Fruit fly (Drosophila melanogaster): ENCODE measurements around the gene CG14022.

CG14022 gene

dm6 chr2L:5372552-5372951, 43.9 kb upstream of the CG14022 start (continued):
- TF ChIP-seq CG10669 (GFP tag; optimal IDR thresholded peaks at IDR 0.05) (peak; percentile 75), CG3032 (tag; optimal IDR thresholded peaks at IDR 0.05) (peak; percentile 79), fkh (GFP tag; optimal IDR thresholded peaks at IDR 0.05) (no peak), Lpt (GFP tag; optimal IDR thresholded peaks at IDR 0.05) (no peak), salr (GFP tag; optimal IDR thresholded peaks at IDR 0.05) (peak in 1 of 2 experiments; percentile 55), Hr39 (GFP tag; optimal IDR thresholded peaks at IDR 0.05) (no peak), CG11902 (GFP tag; optimal IDR thresholded peaks at IDR 0.05) (no peak), Sox102F (GFP tag; optimal IDR thresholded peaks at IDR 0.05) (peak; percentile 15), CG9139 (GFP tag; optimal IDR thresholded peaks at IDR 0.05) (peak; percentile 53), pdm3 (GFP tag; optimal IDR thresholded peaks at IDR 0.05) (peak; percentile 55), esn (GFP tag; optimal IDR thresholded peaks at IDR 0.05) (peak; percentile 44), CG10631 (GFP tag; optimal IDR thresholded peaks at IDR 0.05) (peak; percentile 63), dac (GFP tag; optimal IDR thresholded peaks at IDR 0.05) (no peak), CG6808 (GFP tag; optimal IDR thresholded peaks at IDR 0.05) (peak; percentile 79), CG6792 (GFP tag; optimal IDR thresholded peaks at IDR 0.05) (peak; percentile 44), topi (GFP tag; optimal IDR thresholded peaks at IDR 0.05) (peak; percentile 45), OdsH (GFP tag; optimal IDR thresholded peaks at IDR 0.05) (peak; percentile 40), Blimp-1 (GFP tag; optimal IDR thresholded peaks at IDR 0.05) (no peak), Ets21C (GFP tag; optimal IDR thresholded peaks at IDR 0.05) (no peak), CG6163 (GFP tag; IDR thresholded peaks at IDR 0.05) (peak; percentile 74), Sox14 (GFP tag; optimal IDR thresholded peaks at IDR 0.05) (peak; percentile 56), eg (GFP tag; IDR thresholded peaks at IDR 0.05) (no peak), Eip93F (GFP tag; optimal IDR thresholded peaks at IDR 0.05) (no peak), fd59A (GFP tag; optimal IDR thresholded peaks at IDR 0.05) (peak; percentile 77), CG7368 (GFP tag; optimal IDR thresholded peaks at IDR 0.05) (peak; percentile 11)

DNA sequence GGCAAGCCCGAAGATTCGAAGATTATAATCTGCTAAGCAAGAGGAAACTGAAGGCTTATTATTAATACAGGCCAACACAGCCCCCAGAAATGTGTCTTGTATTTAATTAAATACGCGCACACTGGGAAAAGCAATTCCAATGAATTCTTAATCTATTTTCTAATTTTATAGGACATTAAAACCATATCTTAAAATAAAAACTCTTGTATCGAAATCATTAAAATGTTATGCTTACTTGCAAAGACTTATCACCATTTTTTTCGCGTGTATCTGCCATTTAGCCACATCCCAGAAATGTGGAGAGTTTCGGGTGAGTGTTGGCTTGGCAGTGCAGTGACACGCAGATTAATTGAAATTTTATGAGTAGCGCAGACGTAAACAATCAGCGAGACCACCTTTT, 39.3 kb upstream of the CG14022 start:
- TF ChIP-seq CG11294 (GFP tag; IDR thresholded peaks at IDR 0.05) (no peak), fkh (GFP tag; optimal IDR thresholded peaks at IDR 0.05) (no peak), fd85E (GFP tag; optimal IDR thresholded peaks at IDR 0.05) (no peak), CG1621 (tag; optimal IDR thresholded peaks at IDR 0.05) (no peak), Sox102F (GFP tag; optimal IDR thresholded peaks at IDR 0.05) (no peak), achi (GFP tag; optimal IDR thresholded peaks at IDR 0.05) (no peak), Eip78C (GFP tag) (peak; percentile 56), svp (GFP tag) (peak; percentile 36), CG6854 (GFP tag; optimal IDR thresholded peaks at IDR 0.05) (no peak), CG6808 (GFP tag; optimal IDR thresholded peaks at IDR 0.05) (no peak), Sox15 (GFP tag; optimal IDR thresholded peaks at IDR 0.05) (no peak), CG32006 (GFP tag; optimal IDR thresholded peaks at IDR 0.05) (no peak), OdsH (GFP tag; optimal IDR thresholded peaks at IDR 0.05) (no peak), CG11762 (GFP tag; optimal IDR thresholded peaks at IDR 0.05; ENCODE audit: insufficient read depth) (no peak), CG10669 (GFP tag; optimal IDR thresholded peaks at IDR 0.05) (no peak), eg (GFP tag; IDR thresholded peaks at IDR 0.05) (0 out of 3 replicates have a peak, but pooled peaks have one; percentile 7), Eip93F (GFP tag; optimal IDR thresholded peaks at IDR 0.05) (no peak), esn (GFP tag; optimal IDR thresholded peaks at IDR 0.05) (no peak), cyc (GFP tag; optimal IDR thresholded peaks at IDR 0.05) (no peak), CG10631 (GFP tag; optimal IDR thresholded peaks at IDR 0.05) (no peak), Blimp-1 (GFP tag; optimal IDR thresholded peaks at IDR 0.05) (no peak)

dm6 chr2L:5365841-5366240, 37.2 kb upstream of the CG14022 start:
- peak; percentile 53 for TF ChIP-seq svp (GFP tag)
- no peak for TF ChIP-seq CG10669 (GFP tag; optimal IDR thresholded peaks at IDR 0.05)
- no peak for TF ChIP-seq CG34406 (GFP tag; optimal IDR thresholded peaks at IDR 0.05)
- peak; percentile 6 for TF ChIP-seq CG31627 (GFP tag; optimal IDR thresholded peaks at IDR 0.05)
